Worm (Caenorhabditis elegans) whole organism, young adult: ENCODE measurements around the gene T26H5.8.

Source experiments
- C17E4.6 ChIP-seq: fragments of 200-800 bp; sonication (Bioruptor generic); IDR thresholded peaks from 2 replicates; pipeline ENCODE4 v1.3.6; 2022; ENCODE audit warnings: missing genetic modification reagents, missing genetic modification characterization, missing compliant biosample characterization
- F39B2.1 ChIP-seq: fragments of 200-800 bp; sonication (Bioruptor generic); IDR thresholded peaks from 2 replicates; pipeline ENCODE4 v1.3.6; 2022; ENCODE audit warnings: missing genetic modification reagents, missing genetic modification characterization, missing compliant biosample characterization
- ceh-27 ChIP-seq: fragments of 200-800 bp; sonication (Bioruptor generic); optimal IDR thresholded peaks from 2 replicates; lab custom pipeline; 2018; ENCODE audit warnings: mild to moderate bottlenecking, missing genetic modification characterization, moderate library complexity, missing compliant biosample characterization
- pha-4 ChIP-seq: fragments of 150-350 bp; sonication (generic microtip); optimal IDR thresholded peaks from 2 replicates; lab custom pipeline; 2014; ENCODE audit warnings: missing biosample characterization, missing genetic modification reagents, missing genetic modification characterization
- zfh-2 ChIP-seq: fragments of 200-800 bp; sonication (Bioruptor generic); conservative IDR thresholded peaks from 2 replicates; pipeline ENCODE4 v1.3.6; 2022; ENCODE audit warnings: missing genetic modification reagents, missing genetic modification characterization, missing compliant biosample characterization

- TF ChIP-seq F39B2.1 (GFP tag; lab: Robert Waterston, UW): no peak; the same call in 1 of the 2 replicates
- TF ChIP-seq pha-4: no peak
- no peak for TF ChIP-seq ceh-27
- TF ChIP-seq zfh-2 (GFP tag; lab: Robert Waterston, UW): no peak
- no peak for TF ChIP-seq C17E4.6
These were observed 21.8 kb upstream of the T26H5.8 start for ce11 chrV:15454322-15454721.
